Fruit fly (Drosophila melanogaster) whole organism, wandering third instar larva: ENCODE data around the gene CG2082.

Experiments
- CG32264 ChIP-seq: fragments of 200-800 bp; sonication (Bioruptor generic); optimal IDR thresholded peaks from 2 replicates; lab custom pipeline; 2016; ENCODE audit warnings: missing biosample characterization, missing genetic modification characterization
- Sp1 ChIP-seq: fragments of 200-800 bp; sonication (Bioruptor generic); optimal IDR thresholded peaks from 3 replicates; lab custom pipeline; 2019; ENCODE audit warnings: missing biosample characterization, mild to moderate bottlenecking, missing genetic modification characterization, moderate library complexity
- Vsx2 ChIP-seq: fragments of 200-300, 225-300 bp; sonication (Bioruptor generic); optimal IDR thresholded peaks from 2 replicates; lab custom pipeline; 2018; ENCODE audit warnings: missing biosample characterization, missing genetic modification characterization; ENCODE audit not compliant: partially characterized antibody
- br ChIP-seq: fragments of 200-800 bp; sonication (Bioruptor generic); optimal IDR thresholded peaks from 2 replicates; lab custom pipeline; 2016; ENCODE audit warnings: missing biosample characterization, missing genetic modification characterization
- psq ChIP-seq: fragments of 200-800 bp; sonication (Bioruptor generic); optimal IDR thresholded peaks from 3 replicates; lab custom pipeline; 2017; ENCODE audit warnings: missing biosample characterization, mild to moderate bottlenecking, missing genetic modification characterization, moderate library complexity
- sage ChIP-seq: fragments of 200-800 bp; sonication (Bioruptor generic); optimal IDR thresholded peaks from 2 replicates; lab custom pipeline; 2016; ENCODE audit warnings: missing biosample characterization, mild to moderate bottlenecking, missing genetic modification characterization

DNA sequence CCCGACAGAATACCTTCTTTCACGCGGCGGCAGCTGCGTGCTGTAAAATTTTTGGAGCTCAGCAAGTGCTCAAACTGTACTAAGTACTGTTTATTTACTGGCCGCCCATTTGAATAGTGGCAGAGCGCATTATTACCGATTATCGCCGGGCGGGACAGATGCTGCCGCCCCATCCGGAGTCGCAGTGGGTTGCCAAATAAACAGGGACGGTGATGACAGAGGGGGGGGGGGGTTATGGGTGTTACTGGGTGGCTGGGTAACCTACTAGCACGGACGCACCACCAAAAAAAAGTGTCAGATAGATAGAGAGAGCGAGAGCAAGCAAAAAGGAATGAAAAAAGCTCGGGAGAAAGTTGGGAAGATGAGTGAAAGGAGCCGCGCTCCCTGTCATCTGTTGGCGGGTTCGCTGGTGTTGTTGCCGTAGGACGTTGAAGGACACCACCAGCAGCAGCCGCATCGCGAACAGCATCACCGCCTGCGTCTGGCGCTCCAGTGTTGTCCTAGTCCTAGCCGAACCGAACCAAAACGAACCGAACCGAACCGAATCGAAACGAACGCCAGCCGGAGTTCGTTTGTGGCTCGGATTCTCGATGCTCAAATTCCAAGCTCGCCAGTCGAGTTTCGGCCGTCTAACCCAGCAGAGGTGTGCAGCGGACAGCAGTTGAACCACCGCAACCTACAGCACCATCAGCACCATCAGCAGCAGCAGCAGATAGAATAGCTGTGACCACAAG is 21.0 kb upstream of the CG2082 start, which contains the start of gene CG11000:
- TF ChIP-seq br (GFP tag; lab: Kevin White, UChicago) (no peak), sage (GFP tag; lab: Kevin White, UChicago) (no peak), Sp1 (GFP tag; lab: Kevin White, UChicago) (no peak), psq (GFP tag; lab: Kevin White, UChicago) (no peak), CG32264 (GFP tag; lab: Kevin White, UChicago) (no peak), Vsx2 (GFP tag; lab: Kevin White, UChicago) (no peak)
